Fruit fly (Drosophila melanogaster) whole organism, embryonic: ENCODE measurements around the gene kni.

Experiments
- Asciz ChIP-seq: fragments of 200-800 bp; sonication (Bioruptor generic); optimal IDR thresholded peaks from 2 replicates; lab custom pipeline; 2017; ENCODE audit warnings: missing biosample characterization, mild to moderate bottlenecking, missing genetic modification characterization, missing genetic modification reagents
- Blimp-1 ChIP-seq: fragments of 200-800 bp; sonication (Bioruptor generic); optimal IDR thresholded peaks from 3 replicates; lab custom pipeline; 2018; ENCODE audit warnings: missing biosample characterization, missing genetic modification characterization, mild to moderate bottlenecking, moderate library complexity, missing genetic modification reagents
- Bteb2 ChIP-seq: fragments of 200-800 bp; sonication (Bioruptor generic); optimal IDR thresholded peaks from 2 replicates; lab custom pipeline; 2016; ENCODE audit warnings: missing biosample characterization, missing genetic modification characterization
- CG10654 ChIP-seq: fragments of 200-800 bp; sonication (Bioruptor generic); optimal IDR thresholded peaks from 2 replicates; lab custom pipeline; 2016; ENCODE audit warnings: missing biosample characterization, missing genetic modification characterization
- CG11093 ChIP-seq: fragments of 200-800 bp; sonication (Bioruptor generic); IDR thresholded peaks from 3 replicates; pipeline ENCODE4 v1.3.6; 2022; ENCODE audit warnings: missing biosample characterization, missing genetic modification characterization
- CG12104 ChIP-seq: fragments of 200-800 bp; sonication (Bioruptor generic); optimal IDR thresholded peaks from 3 replicates; lab custom pipeline; 2016; ENCODE audit warnings: missing biosample characterization, missing genetic modification characterization
- CG12236 ChIP-seq: fragments of 200-800 bp; sonication (Bioruptor generic); optimal IDR thresholded peaks from 2 replicates; lab custom pipeline; 2016; ENCODE audit warnings: missing biosample characterization, missing genetic modification characterization
- CG17361 ChIP-seq: fragments of 200-800 bp; sonication (Bioruptor generic); IDR thresholded peaks from 3 replicates; pipeline ENCODE4 v1.3.6; 2022; ENCODE audit warnings: missing biosample characterization, missing genetic modification characterization
- CG18599 ChIP-seq: fragments of 200-800 bp; sonication (Bioruptor generic); optimal IDR thresholded peaks from 3 replicates; lab custom pipeline; 2017; ENCODE audit warnings: missing biosample characterization, missing genetic modification characterization, mild to moderate bottlenecking, moderate library complexity, missing genetic modification reagents
- CG18764 ChIP-seq: fragments of 200-800 bp; sonication (Bioruptor generic); optimal IDR thresholded peaks from 3 replicates; lab custom pipeline; 2016; ENCODE audit warnings: missing biosample characterization, missing genetic modification characterization
- CG2678 ChIP-seq: fragments of 200-800 bp; sonication (Bioruptor generic); optimal IDR thresholded peaks from 3 replicates; lab custom pipeline; 2019; ENCODE audit warnings: missing biosample characterization, mild to moderate bottlenecking, missing genetic modification characterization, moderate library complexity
- CG31224 ChIP-seq: fragments of 200-800 bp; sonication (Bioruptor generic); IDR thresholded peaks from 2 replicates; pipeline ENCODE4 v1.3.6; 2022; ENCODE audit warnings: missing biosample characterization, missing genetic modification characterization
- CG31441 ChIP-seq: fragments of 200-800 bp; sonication (Bioruptor generic); IDR thresholded peaks from 2 replicates; pipeline ENCODE4 v1.3.6; 2022; ENCODE audit warnings: missing biosample characterization, missing genetic modification characterization
- CG32772 ChIP-seq: fragments of 200-800 bp; sonication (Bioruptor generic); IDR thresholded peaks from 2 replicates; pipeline ENCODE4 v1.3.6; 2022; ENCODE audit warnings: missing biosample characterization, missing genetic modification characterization
- CG3407 ChIP-seq: fragments of 200-800 bp; sonication (Bioruptor generic); optimal IDR thresholded peaks from 2 replicates; lab custom pipeline; 2018; ENCODE audit warnings: missing biosample characterization, mild to moderate bottlenecking, missing genetic modification characterization
- CG8924 ChIP-seq: fragments of 200-800 bp; optimal IDR thresholded peaks from 3 replicates; lab custom pipeline; 2019; ENCODE audit warnings: missing biosample characterization, mild to moderate bottlenecking, missing genetic modification characterization, moderate library complexity
- CG9215 ChIP-seq: fragments of 200-800 bp; sonication (Bioruptor generic); IDR thresholded peaks from 2 replicates; pipeline ENCODE4 v1.3.6; 2022; ENCODE audit warnings: missing biosample characterization, missing genetic modification characterization
- CG9437 ChIP-seq: fragments of 200-800 bp; sonication (Bioruptor generic); optimal IDR thresholded peaks from 2 replicates; lab custom pipeline; 2018; ENCODE audit warnings: missing biosample characterization, mild to moderate bottlenecking, missing genetic modification characterization
- CoRest ChIP-seq: fragments of 200-800 bp; sonication (Bioruptor generic); optimal IDR thresholded peaks from 3 replicates; lab custom pipeline; 2018; ENCODE audit warnings: missing biosample characterization, mild to moderate bottlenecking, missing genetic modification characterization, moderate library complexity
- Gug ChIP-seq: fragments of 200-800 bp; sonication (Bioruptor generic); IDR thresholded peaks from 4 replicates; pipeline ENCODE4 v1.3.6; 2022; ENCODE audit warnings: missing biosample characterization, missing genetic modification characterization
- HLH3B ChIP-seq: fragments of 200-800 bp; sonication (Bioruptor generic); IDR thresholded peaks from 2 replicates; pipeline ENCODE4 v1.3.6; 2022; ENCODE audit warnings: missing biosample characterization, missing genetic modification characterization
- Mad ChIP-seq: fragments of 200-800 bp; sonication (Bioruptor generic); optimal IDR thresholded peaks from 2 replicates; lab custom pipeline; 2016; ENCODE audit warnings: missing biosample characterization, missing genetic modification characterization
- Ravus ChIP-seq: fragments of 200-800 bp; sonication (Bioruptor generic); IDR thresholded peaks from 2 replicates; pipeline ENCODE4 v1.3.6; 2022; ENCODE audit warnings: missing biosample characterization, missing genetic modification characterization
- Six4 ChIP-seq: fragments of 200-800 bp; sonication (Bioruptor generic); optimal IDR thresholded peaks from 2 replicates; lab custom pipeline; 2016; ENCODE audit warnings: missing biosample characterization, missing genetic modification characterization
- Sox100B ChIP-seq: fragments of 200-800 bp; sonication (Bioruptor generic); optimal IDR thresholded peaks from 3 replicates; lab custom pipeline; 2018; ENCODE audit warnings: missing biosample characterization, mild to moderate bottlenecking, missing genetic modification characterization
- Usf ChIP-seq: fragments of 200-800 bp; sonication (Bioruptor generic); optimal IDR thresholded peaks from 2 replicates; lab custom pipeline; 2017; ENCODE audit warnings: missing genotype, missing biosample characterization, missing genetic modification characterization
- az2 ChIP-seq: fragments of 200-800 bp; sonication (Bioruptor generic); optimal IDR thresholded peaks from 3 replicates; lab custom pipeline; 2016; ENCODE audit warnings: missing biosample characterization, missing genetic modification characterization
- bcd ChIP-seq: fragments of 200-800 bp; sonication (Bioruptor generic); optimal IDR thresholded peaks from 2 replicates; lab custom pipeline; 2017; ENCODE audit warnings: missing biosample characterization, mild to moderate bottlenecking, missing genetic modification characterization
- bigmax ChIP-seq: fragments of 200-800 bp; sonication (Bioruptor generic); optimal IDR thresholded peaks from 2 replicates; lab custom pipeline; 2018; ENCODE audit warnings: missing biosample characterization, mild to moderate bottlenecking, missing genetic modification characterization
- chm ChIP-seq: fragments of 200-800 bp; sonication (Bioruptor generic); IDR thresholded peaks from 2 replicates; pipeline ENCODE4 v1.3.6; 2022; ENCODE audit warnings: missing biosample characterization, missing genetic modification characterization
- da ChIP-seq: fragments of 200-800 bp; sonication (Bioruptor generic); optimal IDR thresholded peaks from 2 replicates; lab custom pipeline; 2016; ENCODE audit warnings: missing biosample characterization, missing genetic modification characterization
- dimm ChIP-seq: fragments of 200-800 bp; sonication (Bioruptor generic); IDR thresholded peaks from 2 replicates; pipeline ENCODE4 v1.3.6; 2022; ENCODE audit warnings: missing biosample characterization, missing genetic modification characterization
- dm ChIP-seq: fragments of 200-800 bp; sonication (Bioruptor generic); optimal IDR thresholded peaks from 3 replicates; lab custom pipeline; 2016; ENCODE audit warnings: missing biosample characterization, missing genetic modification characterization
- dpn ChIP-seq, 2 experiments: fragments of 200-800 bp; sonication (Bioruptor generic); optimal IDR thresholded peaks; 3 replicates each; lab custom pipeline; 2016; ENCODE audit warnings: missing biosample characterization in 2 of 2, missing genetic modification characterization in 2 of 2
- gsb-n ChIP-seq: fragments of 200-800 bp; sonication (Bioruptor generic); optimal IDR thresholded peaks from 3 replicates; lab custom pipeline; 2018; ENCODE audit warnings: missing biosample characterization, mild to moderate bottlenecking, missing genetic modification characterization
- knrl ChIP-seq: fragments of 200-800 bp; sonication (Bioruptor generic); IDR thresholded peaks from 3 replicates; pipeline ENCODE4 v1.3.6; 2022; ENCODE audit warnings: missing biosample characterization, missing genetic modification characterization; ENCODE audit not compliant: partially characterized antibody
- maf-S ChIP-seq: fragments of 200-800 bp; sonication (Bioruptor generic); optimal IDR thresholded peaks from 2 replicates; lab custom pipeline; 2016; ENCODE audit warnings: missing biosample characterization, missing genetic modification characterization
- nerfin-2 ChIP-seq: fragments of 200-800 bp; sonication (Bioruptor generic); IDR thresholded peaks from 2 replicates; pipeline ENCODE4 v1.3.6; 2022; ENCODE audit warnings: missing biosample characterization, missing genetic modification characterization; ENCODE audit not compliant: partially characterized antibody
- nmo ChIP-seq: fragments of 200-800 bp; sonication (Bioruptor generic); optimal IDR thresholded peaks from 2 replicates; lab custom pipeline; 2018; ENCODE audit warnings: missing biosample characterization, mild to moderate bottlenecking, missing genetic modification characterization, moderate library complexity
- onecut ChIP-seq: fragments of 200-800 bp; sonication (Bioruptor generic); IDR thresholded peaks from 2 replicates; pipeline ENCODE4 v1.3.6; 2022; ENCODE audit warnings: missing biosample characterization, missing genetic modification characterization
- phol ChIP-seq: fragments of 200-800 bp; sonication (Bioruptor generic); optimal IDR thresholded peaks from 3 replicates; lab custom pipeline; 2018; ENCODE audit warnings: missing biosample characterization, mild to moderate bottlenecking, missing genetic modification characterization, moderate library complexity
- psq ChIP-seq: fragments of 200-800 bp; sonication (Bioruptor generic); optimal IDR thresholded peaks from 2 replicates; lab custom pipeline; 2017; ENCODE audit warnings: missing biosample characterization, missing genetic modification characterization
- ranshi ChIP-seq: fragments of 200-800 bp; sonication (Bioruptor generic); IDR thresholded peaks from 2 replicates; pipeline ENCODE4 v1.3.6; 2022; ENCODE audit warnings: missing biosample characterization, missing genetic modification characterization
- sd ChIP-seq: fragments of 200-800 bp; sonication (Bioruptor generic); optimal IDR thresholded peaks from 3 replicates; lab custom pipeline; 2018; ENCODE audit warnings: missing biosample characterization, mild to moderate bottlenecking, missing genetic modification characterization, moderate library complexity
- slbo ChIP-seq: fragments of 200-800 bp; sonication (Bioruptor generic); IDR thresholded peaks from 2 replicates; pipeline ENCODE4 v1.3.6; 2022; ENCODE audit warnings: missing biosample characterization, missing genetic modification characterization
- tio ChIP-seq: fragments of 200-800 bp; sonication (Bioruptor generic); optimal IDR thresholded peaks from 2 replicates; lab custom pipeline; 2017; ENCODE audit warnings: missing biosample characterization, missing genetic modification characterization, inconsistent platforms
- trh ChIP-seq: fragments of 200-800 bp; sonication (Bioruptor generic); optimal IDR thresholded peaks from 2 replicates; lab custom pipeline; 2016; ENCODE audit warnings: missing biosample characterization, missing genetic modification characterization
- twi ChIP-seq: fragments of 200-800 bp; optimal IDR thresholded peaks from 2 replicates; lab custom pipeline; 2019; ENCODE audit warnings: missing biosample characterization, mild to moderate bottlenecking, missing genetic modification characterization, moderate library complexity
- unpg ChIP-seq: fragments of 200-800 bp; sonication (Bioruptor generic); optimal IDR thresholded peaks from 3 replicates; lab custom pipeline; 2018; ENCODE audit warnings: missing biosample characterization, mild to moderate bottlenecking, missing genetic modification characterization, moderate library complexity
- zfh2 ChIP-seq: fragments of 200-800 bp; sonication (Bioruptor generic); optimal IDR thresholded peaks from 2 replicates; lab custom pipeline; 2016; ENCODE audit warnings: missing biosample characterization, missing genetic modification characterization

Gene kni

dm6 chr3L:20710475-20711177 is 15.4 kb upstream of the kni start (continued):
- peak; percentile 40; the same call in 1 of the 3 replicates for TF ChIP-seq CG17361 (GFP tag; lab: Robert Waterston, UW)
- peak; percentile 28 to 41 for TF ChIP-seq dpn (GFP tag; optimal IDR thresholded peaks at IDR 0.05; lab: Kevin White, UChicago)
- peak; percentile 44 for TF ChIP-seq unpg (GFP tag; lab: Kevin White, UChicago)
- no peak for TF ChIP-seq Bteb2 (GFP tag; lab: Kevin White, UChicago)
- no peak for TF ChIP-seq zfh2 (GFP tag; lab: Kevin White, UChicago)
- TF ChIP-seq CG31224: no peak
- TF ChIP-seq bigmax (GFP tag; lab: Kevin White, UChicago): no peak
- TF ChIP-seq Gug (GFP tag; lab: Robert Waterston, UW): peak; percentile 27; the same call in 1 of the 4 replicates
- TF ChIP-seq Asciz (GFP tag; lab: Kevin White, UChicago): peak; percentile 32
- TF ChIP-seq CG9437 (GFP tag; lab: Kevin White, UChicago): no peak
- TF ChIP-seq gsb-n: peak; percentile 64
- peak; percentile 13 for TF ChIP-seq CG3407
- peak; percentile 4 for TF ChIP-seq Six4 (GFP tag; lab: Kevin White, UChicago)
- TF ChIP-seq slbo (GFP tag; lab: Robert Waterston, UW): peak; percentile 50
- TF ChIP-seq CG31441 (GFP tag; lab: Robert Waterston, UW): peak; percentile 67
- no peak for TF ChIP-seq Usf
- TF ChIP-seq onecut (GFP tag; lab: Robert Waterston, UW): peak; percentile 27; the same call in 1 of the 2 replicates
- no peak for TF ChIP-seq dm (GFP tag; lab: Kevin White, UChicago)
- TF ChIP-seq Sox100B (GFP tag; lab: Kevin White, UChicago): peak; percentile 46
- TF ChIP-seq CG2678: peak; percentile 54
- peak; percentile 30 for TF ChIP-seq CoRest (tag; lab: Kevin White, UChicago)
- peak; percentile 5 for TF ChIP-seq CG18764 (GFP tag; lab: Kevin White, UChicago)
- TF ChIP-seq Mad (GFP tag; lab: Kevin White, UChicago): no peak
- TF ChIP-seq ranshi (GFP tag; lab: Robert Waterston, UW): peak; percentile 46; the same call in 1 of the 2 replicates
- peak; percentile 50 for TF ChIP-seq HLH3B
- TF ChIP-seq psq (GFP tag; lab: Kevin White, UChicago): peak; percentile 14
- 0 out of 2 replicates have a peak, but pooled peaks have one; percentile 21 for TF ChIP-seq chm (GFP tag; lab: Robert Waterston, UW)
- TF ChIP-seq bcd (GFP tag; lab: Kevin White, UChicago): peak; percentile 31
- 0 out of 3 replicates have a peak, but pooled peaks have one; percentile 22 for TF ChIP-seq CG11093 (GFP tag; lab: Robert Waterston, UW)
- no peak for TF ChIP-seq CG12236 (GFP tag; lab: Kevin White, UChicago)
- no peak for TF ChIP-seq da
- no peak for TF ChIP-seq nerfin-2
- TF ChIP-seq tio: peak; percentile 48
- peak; percentile 33 for TF ChIP-seq CG8924 (tag; lab: Kevin White, UChicago)
- no peak for TF ChIP-seq knrl (GFP tag; lab: Robert Waterston, UW)
- peak; percentile 10 for TF ChIP-seq CG10654 (GFP tag; lab: Kevin White, UChicago)
- TF ChIP-seq CG18599 (GFP tag; lab: Kevin White, UChicago): peak; percentile 54
- TF ChIP-seq sd (tag; lab: Kevin White, UChicago): peak; percentile 53
- TF ChIP-seq CG9215: peak; percentile 24; the same call in 1 of the 2 replicates
- no peak for TF ChIP-seq trh (GFP tag; lab: Kevin White, UChicago)
- peak; percentile 43 for TF ChIP-seq phol (tag; lab: Kevin White, UChicago)
- peak; percentile 32 for TF ChIP-seq az2 (GFP tag; lab: Kevin White, UChicago)
- TF ChIP-seq CG12104: peak; percentile 31
- TF ChIP-seq maf-S: no peak
- peak; percentile 51 for TF ChIP-seq Blimp-1 (GFP tag; lab: Kevin White, UChicago)
- no peak for TF ChIP-seq twi (tag; lab: Kevin White, UChicago)
- no peak for TF ChIP-seq dimm
- 0 out of 2 replicates have a peak, but pooled peaks have one; percentile 35 for TF ChIP-seq CG32772 (GFP tag; lab: Robert Waterston, UW)
- peak; percentile 51 for TF ChIP-seq nmo (GFP tag; lab: Kevin White, UChicago)
- no peak for TF ChIP-seq Ravus (GFP tag; lab: Robert Waterston, UW)
